Worm (Caenorhabditis elegans): Measurements from ENCODE around the gene R04D3.2.

ce11 chrX:13303357-13303756 lies 16.9 kb upstream of the R04D3.2 start, which contains the start of gene srd-42:
- TF ChIP-seq tbx-8 (GFP tag; optimal IDR thresholded peaks at IDR 0.05) (no peak), M03D4.4 (tag; optimal IDR thresholded peaks at IDR 0.05) (no peak), elt-1 (tag; optimal IDR thresholded peaks at IDR 0.05; ENCODE audit: borderline replicate concordance, insufficient read depth) (no peak), unc-62 (GFP tag; optimal IDR thresholded peaks at IDR 0.05) (no peak), ham-2 (GFP tag; optimal IDR thresholded peaks at IDR 0.05) (no peak), nhr-237 (tag; optimal IDR thresholded peaks at IDR 0.05) (no peak), ces-1 (GFP tag; optimal IDR thresholded peaks at IDR 0.05) (no peak), zip-8 (tag; optimal IDR thresholded peaks at IDR 0.05) (no peak), cnd-1 (tag; optimal IDR thresholded peaks at IDR 0.05) (no peak), nhr-28 (tag; optimal IDR thresholded peaks at IDR 0.05) (no peak), sptf-1 (tag; optimal IDR thresholded peaks at IDR 0.05) (no peak), nhr-2 (tag; optimal IDR thresholded peaks at IDR 0.05) (no peak)

All from whole organism, mixed stage, embryonic.